Worm (Caenorhabditis elegans): ENCODE measurements around the gene kel-1.

ce11 chrII:11650975-11651588 is 37.7 kb upstream of the kel-1 start, which contains the start of gene coa-7:
- TF ChIP-seq him-1 (tag; optimal IDR thresholded peaks at IDR 0.05) (no peak), dao-5 (tag; optimal IDR thresholded peaks at IDR 0.05) (no peak), W03F9.2 (tag; optimal IDR thresholded peaks at IDR 0.05) (no peak)
